Worm (Caenorhabditis elegans) whole organism, L1 larva: Measurements from ENCODE around the gene T26C5.4.

ENCODE experiments used
- elt-3 ChIP-seq, 6 experiments: fragments of 150-350 bp in 1 of 6; sonication (generic microtip); optimal IDR thresholded peaks; 2 replicates each; lab custom pipeline; 2017 to 2018; ENCODE audit warnings: missing biosample characterization in 6 of 6, missing genetic modification characterization in 6 of 6, inconsistent platforms in 1 of 6
- hlh-4 ChIP-seq: sonication (generic microtip); optimal IDR thresholded peaks from 2 replicates; lab custom pipeline; 2016; ENCODE audit warnings: mild to moderate bottlenecking, missing genetic modification characterization, missing compliant biosample characterization
- snu-23 ChIP-seq: sonication (generic microtip); optimal IDR thresholded peaks from 2 replicates; lab custom pipeline; 2016; ENCODE audit warnings: missing genetic modification characterization, missing compliant biosample characterization
- xbp-1 ChIP-seq: sonication (generic microtip); optimal IDR thresholded peaks from 2 replicates; lab custom pipeline; 2016; ENCODE audit warnings: missing genetic modification characterization, missing compliant biosample characterization
- ztf-11 ChIP-seq, 2 experiments: sonication (generic microtip); optimal IDR thresholded peaks; 2 replicates each; lab custom pipeline; 2016 to 2017; ENCODE audit warnings: missing genetic modification characterization in 2 of 2, missing biosample characterization in 1 of 2, missing compliant biosample characterization in 1 of 2
- ztf-4 ChIP-seq: fragments of 150-350 bp; optimal IDR thresholded peaks from 2 replicates; lab custom pipeline; 2014; ENCODE audit warnings: missing biosample characterization, missing genetic modification characterization

DNA sequence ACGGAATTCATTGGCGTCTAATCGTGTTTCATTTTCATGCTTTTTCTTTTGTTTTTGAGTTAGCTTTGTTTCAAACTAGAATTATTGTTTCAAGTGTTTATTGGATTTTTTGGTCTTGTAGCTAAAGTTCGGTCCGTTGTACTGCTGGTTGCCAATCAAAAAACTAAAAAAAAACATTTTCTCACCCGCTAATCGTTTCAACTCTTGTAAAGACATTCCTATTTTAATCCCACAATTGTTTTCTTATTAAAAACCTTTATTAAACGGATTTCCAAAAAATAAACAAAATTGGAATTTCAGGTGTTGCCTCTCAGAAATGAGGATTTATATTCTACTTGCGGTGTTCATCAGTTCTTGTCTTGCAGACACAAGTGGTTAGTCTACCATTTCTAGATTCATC is 17.4 kb downstream of the T26C5.4 start, which contains the start of gene T26C5.2:
- TF ChIP-seq elt-3 (tag; optimal IDR thresholded peaks at IDR 0.05; lab: Kevin White, UChicago) (no peak), ztf-4 (no peak), snu-23 (GFP tag; lab: Kevin White, UChicago) (no peak), ztf-11 (tag; optimal IDR thresholded peaks at IDR 0.05; lab: Kevin White, UChicago) (no peak), hlh-4 (tag; lab: Kevin White, UChicago) (no peak), xbp-1 (tag; lab: Kevin White, UChicago) (no peak)
